Fruit fly (Drosophila melanogaster) whole organism, prepupa: Measurements from ENCODE around the gene Inx3.

Experiments used
- Blimp-1 ChIP-seq: fragments of 200-800 bp; sonication (Bioruptor generic); optimal IDR thresholded peaks from 3 replicates; lab custom pipeline; 2017; ENCODE audit warnings: missing biosample characterization, missing genetic modification characterization, mild to moderate bottlenecking, moderate library complexity, missing genetic modification reagents
- CG10631 ChIP-seq: fragments of 200-800 bp; sonication (Bioruptor generic); optimal IDR thresholded peaks from 2 replicates; lab custom pipeline; 2016; ENCODE audit warnings: missing biosample characterization, missing genetic modification characterization
- CG10669 ChIP-seq: fragments of 200-800 bp; sonication (Bioruptor generic); optimal IDR thresholded peaks from 3 replicates; lab custom pipeline; 2018; ENCODE audit warnings: missing biosample characterization, mild to moderate bottlenecking, missing genetic modification characterization, moderate library complexity
- CG11294 ChIP-seq: fragments of 200-800 bp; sonication (Bioruptor generic); IDR thresholded peaks from 2 replicates; pipeline ENCODE4 v1.3.6; 2022; ENCODE audit warnings: missing biosample characterization, missing genetic modification characterization
- CG11762 ChIP-seq: fragments of 200-800 bp; sonication (Bioruptor generic); optimal IDR thresholded peaks from 3 replicates; lab custom pipeline; 2016; ENCODE audit warnings: missing biosample characterization, missing genetic modification characterization; ENCODE audit not compliant: insufficient read depth
- CG11902 ChIP-seq: fragments of 200-800 bp; sonication (Bioruptor generic); optimal IDR thresholded peaks from 3 replicates; lab custom pipeline; 2016; ENCODE audit warnings: missing biosample characterization, missing genetic modification characterization
- CG15336 ChIP-seq: fragments of 200-800 bp; sonication (Bioruptor generic); IDR thresholded peaks from 2 replicates; pipeline ENCODE4 v1.3.6; 2022; ENCODE audit warnings: missing biosample characterization, missing genetic modification characterization
- CG1621 ChIP-seq: fragments of 200-800 bp; sonication (Bioruptor generic); optimal IDR thresholded peaks from 3 replicates; lab custom pipeline; 2018; ENCODE audit warnings: missing biosample characterization, mild to moderate bottlenecking, missing genetic modification characterization
- CG16779 ChIP-seq: fragments of 200-800 bp; sonication (Bioruptor generic); optimal IDR thresholded peaks from 3 replicates; lab custom pipeline; 2017; ENCODE audit warnings: missing biosample characterization, mild to moderate bottlenecking, missing genetic modification characterization
- CG3032 ChIP-seq: fragments of 200-800 bp; optimal IDR thresholded peaks from 2 replicates; lab custom pipeline; 2019; ENCODE audit warnings: missing biosample characterization, mild to moderate bottlenecking, missing genetic modification characterization, moderate library complexity
- CG31627 ChIP-seq: fragments of 200-800 bp; sonication (Bioruptor generic); optimal IDR thresholded peaks from 3 replicates; lab custom pipeline; 2016; ENCODE audit warnings: missing biosample characterization, missing genetic modification characterization
- CG32006 ChIP-seq: fragments of 200-800 bp; sonication (Bioruptor generic); optimal IDR thresholded peaks from 3 replicates; lab custom pipeline; 2017; ENCODE audit warnings: missing biosample characterization, mild to moderate bottlenecking, missing genetic modification characterization
- CG34406 ChIP-seq: fragments of 200-800 bp; sonication (Bioruptor generic); optimal IDR thresholded peaks from 3 replicates; lab custom pipeline; 2016; ENCODE audit warnings: missing biosample characterization, missing genetic modification characterization
- CG3919 ChIP-seq: fragments of 200-800 bp; sonication (Bioruptor generic); optimal IDR thresholded peaks from 3 replicates; lab custom pipeline; 2016; ENCODE audit warnings: missing biosample characterization, missing genetic modification characterization
- CG4318 ChIP-seq: fragments of 200-800 bp; sonication (Bioruptor generic); optimal IDR thresholded peaks from 3 replicates; lab custom pipeline; 2017; ENCODE audit warnings: missing biosample characterization, mild to moderate bottlenecking, missing genetic modification characterization
- CG6163 ChIP-seq: fragments of 200-800 bp; sonication (Bioruptor generic); IDR thresholded peaks from 3 replicates; pipeline ENCODE4 v1.3.6; 2022; ENCODE audit warnings: missing biosample characterization, missing genetic modification characterization
- CG6276 ChIP-seq: fragments of 200-800 bp; sonication (Bioruptor generic); optimal IDR thresholded peaks from 2 replicates; lab custom pipeline; 2017; ENCODE audit warnings: missing biosample characterization, mild to moderate bottlenecking, missing genetic modification characterization
- CG6792 ChIP-seq: fragments of 200-800 bp; sonication (Bioruptor generic); optimal IDR thresholded peaks from 3 replicates; lab custom pipeline; 2016; ENCODE audit warnings: missing biosample characterization, missing genetic modification characterization
- CG6854 ChIP-seq: fragments of 200-800 bp; sonication (Bioruptor generic); optimal IDR thresholded peaks from 2 replicates; lab custom pipeline; 2017; ENCODE audit warnings: missing biosample characterization, mild to moderate bottlenecking, missing genetic modification characterization
- CG8119 ChIP-seq: fragments of 200-800 bp; sonication (Bioruptor generic); IDR thresholded peaks from 3 replicates; pipeline ENCODE4 v1.3.6; 2022; ENCODE audit warnings: missing biosample characterization, missing genetic modification characterization
- CG8319 ChIP-seq: fragments of 200-800 bp; sonication (Bioruptor generic); optimal IDR thresholded peaks from 3 replicates; lab custom pipeline; 2016; ENCODE audit warnings: missing biosample characterization, missing genetic modification characterization
- CG9139 ChIP-seq: fragments of 200-800 bp; sonication (Bioruptor generic); optimal IDR thresholded peaks from 3 replicates; lab custom pipeline; 2017; ENCODE audit warnings: missing biosample characterization, mild to moderate bottlenecking, missing genetic modification characterization
- Eip78C ChIP-seq: fragments of 200-800 bp; sonication (Bioruptor generic); peaks from one replicate; lab custom pipeline; 2016; ENCODE audit warnings: missing biosample characterization, missing genetic modification characterization
- Eip93F ChIP-seq: fragments of 200-800 bp; sonication (Bioruptor generic); optimal IDR thresholded peaks from 2 replicates; lab custom pipeline; 2016; ENCODE audit warnings: missing biosample characterization, mild to moderate bottlenecking, missing genetic modification characterization
- Ets21C ChIP-seq: fragments of 200-800 bp; sonication (Bioruptor generic); optimal IDR thresholded peaks from 3 replicates; lab custom pipeline; 2016; ENCODE audit warnings: missing biosample characterization, missing genetic modification characterization
- Gug ChIP-seq: fragments of 200-800 bp; sonication (Bioruptor generic); IDR thresholded peaks from 2 replicates; pipeline ENCODE4 v1.3.6; 2022; ENCODE audit warnings: missing biosample characterization, missing genetic modification characterization
- Hr38 ChIP-seq: sonication (Bioruptor generic); optimal IDR thresholded peaks from 2 replicates; lab custom pipeline; 2016; ENCODE audit warnings: missing biosample characterization, missing genetic modification characterization
- Hr39 ChIP-seq: fragments of 200-800 bp; sonication (Bioruptor generic); optimal IDR thresholded peaks from 2 replicates; lab custom pipeline; 2016; ENCODE audit warnings: missing biosample characterization, missing genetic modification characterization
- Hr4 ChIP-seq: fragments of 200-800 bp; sonication (Bioruptor generic); optimal IDR thresholded peaks from 3 replicates; lab custom pipeline; 2016; ENCODE audit warnings: missing biosample characterization, missing genetic modification characterization
- Lpt ChIP-seq: fragments of 200-800 bp; sonication (Bioruptor generic); optimal IDR thresholded peaks from 3 replicates; lab custom pipeline; 2016; ENCODE audit warnings: missing biosample characterization, missing genetic modification characterization
- Met ChIP-seq: fragments of 200-800 bp; sonication (Bioruptor generic); optimal IDR thresholded peaks from 3 replicates; lab custom pipeline; 2016; ENCODE audit warnings: missing biosample characterization, missing genetic modification characterization
- Smox ChIP-seq: fragments of 200-800 bp; sonication (Bioruptor generic); optimal IDR thresholded peaks from 3 replicates; lab custom pipeline; 2016; ENCODE audit warnings: missing biosample characterization, missing genetic modification characterization
- Sox102F ChIP-seq: fragments of 200-800 bp; sonication (Bioruptor generic); optimal IDR thresholded peaks from 2 replicates; lab custom pipeline; 2016; ENCODE audit warnings: missing biosample characterization, mild to moderate bottlenecking, missing genetic modification characterization
- Sox14 ChIP-seq: fragments of 200-800 bp; sonication (Bioruptor generic); optimal IDR thresholded peaks from 3 replicates; lab custom pipeline; 2016; ENCODE audit warnings: missing biosample characterization, missing genetic modification characterization
- achi ChIP-seq: fragments of 200-800 bp; sonication (Bioruptor generic); optimal IDR thresholded peaks from 3 replicates; lab custom pipeline; 2016; ENCODE audit warnings: missing biosample characterization, missing genetic modification characterization
- acj6 ChIP-seq: fragments of 200-800 bp; sonication (Bioruptor generic); optimal IDR thresholded peaks from 3 replicates; lab custom pipeline; 2016; ENCODE audit warnings: missing biosample characterization, missing genetic modification characterization
- cyc ChIP-seq: fragments of 200-800 bp; sonication (Bioruptor generic); optimal IDR thresholded peaks from 3 replicates; lab custom pipeline; 2016; ENCODE audit warnings: missing biosample characterization, missing genetic modification characterization
- dac ChIP-seq: fragments of 200-800 bp; sonication (Bioruptor generic); optimal IDR thresholded peaks from 2 replicates; lab custom pipeline; 2017; ENCODE audit warnings: missing biosample characterization, mild to moderate bottlenecking, missing genetic modification characterization
- dsx ChIP-seq: fragments of 200-800 bp; optimal IDR thresholded peaks from 3 replicates; lab custom pipeline; 2019; ENCODE audit warnings: missing biosample characterization, mild to moderate bottlenecking, missing genetic modification characterization, moderate library complexity; ENCODE audit not compliant: poor library complexity, severe bottlenecking
- eg ChIP-seq: fragments of 200-800 bp; sonication (Bioruptor generic); IDR thresholded peaks from 3 replicates; pipeline ENCODE4 v1.3.6; 2022; ENCODE audit warnings: missing biosample characterization, missing genetic modification characterization
- fd59A ChIP-seq: fragments of 200-800 bp; sonication (Bioruptor generic); optimal IDR thresholded peaks from 2 replicates; lab custom pipeline; 2017; ENCODE audit warnings: missing biosample characterization, mild to moderate bottlenecking, missing genetic modification characterization, missing genetic modification reagents
- fd85E ChIP-seq: fragments of 200-800 bp; sonication (Bioruptor generic); optimal IDR thresholded peaks from 3 replicates; lab custom pipeline; 2016; ENCODE audit warnings: missing biosample characterization, missing genetic modification characterization
- fkh ChIP-seq: fragments of 200-800 bp; sonication (Bioruptor generic); optimal IDR thresholded peaks from 3 replicates; lab custom pipeline; 2017; ENCODE audit warnings: missing biosample characterization, mild to moderate bottlenecking, missing genetic modification characterization, moderate library complexity
- lz ChIP-seq: fragments of 200-800 bp; sonication (Bioruptor generic); optimal IDR thresholded peaks from 3 replicates; lab custom pipeline; 2016; ENCODE audit warnings: missing biosample characterization, missing genetic modification characterization
- net ChIP-seq: fragments of 200-800 bp; sonication (Bioruptor generic); optimal IDR thresholded peaks from 3 replicates; lab custom pipeline; 2016; ENCODE audit warnings: missing biosample characterization, missing genetic modification characterization
- pdm3 ChIP-seq: fragments of 200-800 bp; sonication (Bioruptor generic); optimal IDR thresholded peaks from 3 replicates; lab custom pipeline; 2016; ENCODE audit warnings: missing biosample characterization, missing genetic modification characterization
- salr ChIP-seq, 2 experiments: fragments of 200-800 bp; sonication (Bioruptor generic); optimal IDR thresholded peaks; 3 replicates each; lab custom pipeline; 2016 to 2018; ENCODE audit warnings: missing biosample characterization in 2 of 2, missing genetic modification characterization in 2 of 2, mild to moderate bottlenecking in 1 of 2
- spab ChIP-seq: fragments of 200-800 bp; sonication (Bioruptor generic); optimal IDR thresholded peaks from 2 replicates; lab custom pipeline; 2017; ENCODE audit warnings: missing biosample characterization, mild to moderate bottlenecking, missing genetic modification characterization, missing genetic modification reagents
- ss ChIP-seq, 2 experiments: fragments of 200-800 bp; sonication (Bioruptor generic); optimal IDR thresholded peaks; 2 replicates in 1 of 2; 3 replicates in 1 of 2; lab custom pipeline; 2017 to 2018; ENCODE audit warnings: mild to moderate bottlenecking in 2 of 2, missing biosample characterization in 2 of 2, missing genetic modification characterization in 2 of 2, moderate library complexity in 1 of 2
- svp ChIP-seq: fragments of 200-800 bp; sonication (Bioruptor generic); peaks from one replicate; lab custom pipeline; 2016; ENCODE audit warnings: missing biosample characterization, missing genetic modification characterization
- vri ChIP-seq: fragments of 200-800 bp; sonication (Bioruptor generic); optimal IDR thresholded peaks from 3 replicates; lab custom pipeline; 2016; ENCODE audit warnings: missing biosample characterization, mild to moderate bottlenecking, missing genetic modification characterization

Gene Inx3

DNA sequence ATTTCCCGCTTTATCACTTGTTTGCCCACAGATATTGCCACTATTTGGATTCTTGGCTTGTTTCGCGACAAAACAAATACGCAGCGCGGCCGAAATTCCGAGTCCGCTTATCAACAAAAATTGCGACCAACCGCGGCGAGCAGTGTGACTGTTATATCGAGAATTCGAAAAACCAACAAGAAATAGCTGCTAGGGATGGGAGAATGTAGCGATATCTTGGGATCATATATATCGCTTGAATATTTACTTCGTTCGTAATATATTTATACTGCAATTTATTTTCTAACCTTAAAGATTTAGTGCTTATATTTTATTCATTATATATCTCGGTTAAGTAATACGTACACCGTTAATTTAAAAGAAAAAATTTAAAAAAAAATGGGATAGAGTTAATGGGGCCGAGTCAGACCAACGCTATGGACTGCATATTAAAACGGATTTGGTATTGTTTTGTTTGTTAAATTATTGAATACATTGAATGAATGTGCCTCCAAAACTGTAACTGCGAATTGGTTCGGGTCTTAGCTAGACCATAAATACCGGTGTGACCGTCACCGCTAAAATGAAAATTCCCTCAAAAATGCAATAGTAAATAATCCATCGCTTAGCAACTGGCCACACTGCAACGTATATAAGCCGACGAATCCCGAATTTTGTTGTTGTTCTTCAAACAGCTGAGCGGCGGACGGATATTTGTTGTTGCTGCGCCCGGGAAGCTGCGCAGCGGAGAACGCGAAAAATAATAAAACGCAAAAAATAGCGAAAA lies 14.5 kb downstream of the Inx3 start, which contains the start of the genes Apc and spg:
Apc (minus strand) TSS at position 138 of the 766 bp plus-strand sequence.
spg (plus strand) TSS at position 660 of the 766 bp plus-strand sequence.
- TF ChIP-seq CG3032 (tag; lab: Kevin White, UChicago) = peak; percentile 42
- no peak for TF ChIP-seq Hr39 (GFP tag; lab: Kevin White, UChicago)
- TF ChIP-seq achi (GFP tag; lab: Kevin White, UChicago) = peak; percentile 18
- TF ChIP-seq Hr38 (GFP tag; lab: Kevin White, UChicago) = no peak
- peak; percentile 31 for TF ChIP-seq Hr4
- TF ChIP-seq CG6163 (GFP tag; lab: Robert Waterston, UW) = peak; percentile 53; the same call in 1 of the 3 replicates
- TF ChIP-seq Met (GFP tag; lab: Kevin White, UChicago) = peak; percentile 44
- no peak for TF ChIP-seq fd59A (GFP tag; lab: Kevin White, UChicago)
- TF ChIP-seq cyc = no peak
- peak; percentile 56 for TF ChIP-seq Sox102F (GFP tag; lab: Kevin White, UChicago)
- peak; percentile 41 to 59 for TF ChIP-seq ss (GFP tag; optimal IDR thresholded peaks at IDR 0.05; lab: Kevin White, UChicago)
- TF ChIP-seq CG8319 (GFP tag; lab: Kevin White, UChicago) = no peak
- no peak for TF ChIP-seq CG11902
- peak; percentile 15 for TF ChIP-seq CG6792 (GFP tag; lab: Kevin White, UChicago)
- no peak for TF ChIP-seq CG32006 (GFP tag; lab: Kevin White, UChicago)
- TF ChIP-seq CG11294 = no peak
- no peak for TF ChIP-seq Smox (GFP tag; lab: Kevin White, UChicago)
- TF ChIP-seq CG31627 (GFP tag; lab: Kevin White, UChicago) = peak; percentile 18
- no peak for TF ChIP-seq CG4318 (GFP tag; lab: Kevin White, UChicago)
- TF ChIP-seq net (GFP tag; lab: Kevin White, UChicago) = peak; percentile 27
- no peak for TF ChIP-seq Gug
- peak in 1 of 2 experiments; percentile 7 for TF ChIP-seq salr (GFP tag; optimal IDR thresholded peaks at IDR 0.05; lab: Kevin White, UChicago)
- peak; percentile 80 for TF ChIP-seq svp (GFP tag; lab: Kevin White, UChicago)
- no peak for TF ChIP-seq Lpt (GFP tag; lab: Kevin White, UChicago)
- TF ChIP-seq CG11762 (GFP tag; lab: Kevin White, UChicago) = no peak
- peak; percentile 15 for TF ChIP-seq CG10669
- TF ChIP-seq Sox14 (GFP tag; lab: Kevin White, UChicago) = peak; percentile 14
- TF ChIP-seq CG16779 (tag; lab: Kevin White, UChicago) = no peak
- TF ChIP-seq CG3919 = peak; percentile 33
- TF ChIP-seq Ets21C (GFP tag; lab: Kevin White, UChicago) = no peak
- no peak for TF ChIP-seq fd85E (GFP tag; lab: Kevin White, UChicago)
- TF ChIP-seq fkh = peak; percentile 95
- TF ChIP-seq CG1621 (tag; lab: Kevin White, UChicago) = peak; percentile 48
- TF ChIP-seq dsx (GFP tag; lab: Kevin White, UChicago) = no peak
- peak; percentile 40 for TF ChIP-seq vri
- no peak for TF ChIP-seq CG6276 (GFP tag; lab: Kevin White, UChicago)
- TF ChIP-seq CG6854 (GFP tag; lab: Kevin White, UChicago) = peak; percentile 66
- no peak for TF ChIP-seq acj6
- TF ChIP-seq lz (GFP tag; lab: Kevin White, UChicago) = peak; percentile 10
- TF ChIP-seq dac (GFP tag; lab: Kevin White, UChicago) = no peak
- peak; percentile 34 for TF ChIP-seq pdm3 (GFP tag; lab: Kevin White, UChicago)
- TF ChIP-seq CG34406 (GFP tag; lab: Kevin White, UChicago) = no peak
- TF ChIP-seq CG9139 (GFP tag; lab: Kevin White, UChicago) = no peak
- TF ChIP-seq eg = peak; percentile 35; the same call in 1 of the 3 replicates
- no peak for TF ChIP-seq Blimp-1 (GFP tag; lab: Kevin White, UChicago)
- no peak for TF ChIP-seq CG15336 (GFP tag; lab: Robert Waterston, UW)
- TF ChIP-seq Eip78C (GFP tag; lab: Kevin White, UChicago) = peak; percentile 78
- no peak for TF ChIP-seq spab (GFP tag; lab: Kevin White, UChicago)
- TF ChIP-seq Eip93F = no peak
- TF ChIP-seq CG8119 (GFP tag; lab: Robert Waterston, UW) = no peak
- TF ChIP-seq CG10631 (GFP tag; lab: Kevin White, UChicago) = peak; percentile 48
